Worm (Caenorhabditis elegans) whole organism, L2 larva: Measurements from ENCODE around the gene cdd-1.

Experiments
- blmp-1 ChIP-seq: sonication (generic microtip); optimal IDR thresholded peaks from 2 replicates; lab custom pipeline; 2017; ENCODE audit warnings: missing genetic modification characterization, mild to moderate bottlenecking, missing compliant biosample characterization, antibody characterized with exemption, moderate library complexity; ENCODE audit not compliant: insufficient read depth
- nhr-11 ChIP-seq: fragments of 150-350 bp; optimal IDR thresholded peaks from 2 replicates; lab custom pipeline; 2014; ENCODE audit warnings: missing biosample characterization, missing genetic modification characterization
- nhr-77 ChIP-seq: fragments of 150-350 bp; optimal IDR thresholded peaks from 2 replicates; lab custom pipeline; 2014; ENCODE audit warnings: missing biosample characterization, missing genetic modification characterization
- snpc-4 ChIP-seq: fragments of 150-350 bp; optimal IDR thresholded peaks from 2 replicates; lab custom pipeline; 2014; ENCODE audit warnings: missing biosample characterization, missing genetic modification characterization
- zag-1 ChIP-seq: fragments of 150-350 bp; optimal IDR thresholded peaks from 2 replicates; lab custom pipeline; 2014; ENCODE audit warnings: missing biosample characterization, missing genetic modification characterization

DNA sequence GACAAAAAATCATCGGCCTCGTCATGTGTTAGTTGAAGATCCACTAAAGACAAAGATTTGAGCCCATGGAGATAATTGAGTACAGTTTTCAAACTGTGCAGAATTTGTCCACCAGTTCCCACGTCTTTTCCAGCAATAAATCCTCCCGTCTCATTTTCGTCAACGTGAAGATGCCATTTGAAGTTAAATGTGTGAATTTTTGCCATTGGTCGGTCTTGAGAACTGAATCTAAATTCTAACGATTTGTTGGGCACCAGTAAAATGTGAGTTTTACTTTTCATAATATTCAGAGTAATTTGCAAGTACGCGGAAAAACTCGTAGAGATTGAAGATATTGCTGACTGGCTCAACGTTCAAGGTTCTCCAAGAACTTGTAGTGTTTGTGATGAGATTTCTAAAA is 19.6 kb upstream of the cdd-1 start:
- no peak for TF ChIP-seq nhr-11 (tag; lab: Kevin White, UChicago)
- TF ChIP-seq blmp-1 (tag; lab: Kevin White, UChicago) = no peak
- no peak for TF ChIP-seq snpc-4 (tag; lab: Kevin White, UChicago)
- TF ChIP-seq zag-1 (tag; lab: Kevin White, UChicago) = no peak
- TF ChIP-seq nhr-77 (tag; lab: Kevin White, UChicago) = no peak
